Worm (Caenorhabditis elegans) whole organism, mixed stage, embryonic: ENCODE results near the gene ttr-9.

ENCODE experiments used
- M03D4.4 ChIP-seq: sonication (generic microtip); optimal IDR thresholded peaks from 2 replicates; lab custom pipeline; 2017; ENCODE audit warnings: mild to moderate bottlenecking, missing genetic modification characterization, missing compliant biosample characterization
- flh-1 ChIP-seq: fragments of 200-800 bp; sonication (Bioruptor generic); optimal IDR thresholded peaks from 2 replicates; lab custom pipeline; 2018; ENCODE audit warnings: mild to moderate bottlenecking, missing genetic modification characterization, moderate library complexity, missing compliant biosample characterization
- ham-2 ChIP-seq: fragments of 200-800 bp; sonication (Bioruptor generic); optimal IDR thresholded peaks from 2 replicates; lab custom pipeline; 2018; ENCODE audit warnings: mild to moderate bottlenecking, missing genetic modification characterization, missing compliant biosample characterization
- nhr-237 ChIP-seq: fragments of 150-350 bp; optimal IDR thresholded peaks from 2 replicates; lab custom pipeline; 2014; ENCODE audit warnings: missing biosample characterization, missing genetic modification characterization
- nhr-28 ChIP-seq: fragments of 150-350 bp; optimal IDR thresholded peaks from 2 replicates; lab custom pipeline; 2014; ENCODE audit warnings: missing biosample characterization, missing genetic modification characterization
- snpc-4 ChIP-seq: fragments of 150-350 bp; optimal IDR thresholded peaks from 2 replicates; lab custom pipeline; 2014; ENCODE audit warnings: missing biosample characterization, missing genetic modification characterization
- unc-62 ChIP-seq: fragments of 150-350 bp; optimal IDR thresholded peaks from 2 replicates; lab custom pipeline; 2014; ENCODE audit warnings: missing biosample characterization, missing genetic modification reagents, missing genetic modification characterization
- ztf-11 ChIP-seq: fragments of 150-350 bp; optimal IDR thresholded peaks from 2 replicates; lab custom pipeline; 2014; ENCODE audit warnings: missing biosample characterization, missing genetic modification characterization

DNA sequence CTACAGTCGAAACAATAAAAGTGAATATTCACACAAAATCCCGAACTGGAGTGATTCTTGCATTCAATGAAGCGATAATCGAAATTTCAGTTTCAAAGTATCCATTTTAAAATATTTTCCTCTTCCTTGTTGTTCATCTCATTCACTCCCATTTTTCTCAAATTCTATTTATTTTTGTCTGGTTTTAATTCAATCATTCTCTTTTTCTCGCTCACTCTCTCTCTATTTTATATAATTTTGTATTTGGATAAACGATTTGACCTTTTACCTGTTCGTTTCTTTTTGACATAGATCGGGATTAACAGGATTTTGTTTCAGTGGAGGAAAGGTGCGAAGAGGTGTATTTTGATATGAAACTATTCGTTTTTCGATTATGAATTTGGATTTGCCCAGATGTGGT, 39.8 kb upstream of the ttr-9 start, which contains the start of gene T05A1.5:
- TF ChIP-seq ztf-11 (no peak), unc-62 (GFP tag; lab: Kevin White, UChicago) (no peak), ham-2 (GFP tag; lab: Kevin White, UChicago) (no peak), flh-1 (GFP tag; lab: Kevin White, UChicago) (no peak), nhr-237 (tag; lab: Kevin White, UChicago) (no peak), M03D4.4 (tag; lab: Kevin White, UChicago) (no peak), snpc-4 (tag; lab: Kevin White, UChicago) (no peak), nhr-28 (tag; lab: Kevin White, UChicago) (no peak)
